Worm (Caenorhabditis elegans): Measurements from ENCODE around the gene F14E5.2.

- TF ChIP-seq dao-5 (tag; optimal IDR thresholded peaks at IDR 0.05) (no peak), him-1 (tag; optimal IDR thresholded peaks at IDR 0.05) (no peak), W03F9.2 (tag; optimal IDR thresholded peaks at IDR 0.05) (no peak)
Measured at ce11 chrII:8382880-8383279, 45.8 kb downstream of the F14E5.2 start.
